Fruit fly (Drosophila melanogaster): ENCODE measurements around the gene escl.

escl gene

dm6 chr2L:12010100-12010876, 19.6 kb downstream of the escl start (continued):
- TF ChIP-seq caup (GFP tag; optimal IDR thresholded peaks at IDR 0.05; ENCODE audit: severe bottlenecking) (peak; percentile 6), gcm (GFP tag; optimal IDR thresholded peaks at IDR 0.05) (no peak), en (GFP tag; optimal IDR thresholded peaks at IDR 0.05) (no peak), CG1603 (tag; optimal IDR thresholded peaks at IDR 0.05) (peak; percentile 27), CG18599 (GFP tag; optimal IDR thresholded peaks at IDR 0.05) (peak; percentile 18), dmrt99B (tag; optimal IDR thresholded peaks at IDR 0.05) (peak; percentile 55), Nf-YC (tag; optimal IDR thresholded peaks at IDR 0.05) (peak; percentile 100), ab (GFP tag; optimal IDR thresholded peaks at IDR 0.05) (peak; percentile 84), az2 (GFP tag; optimal IDR thresholded peaks at IDR 0.05) (no peak), Hmr (GFP tag; optimal IDR thresholded peaks at IDR 0.05) (peak; percentile 84), Hr78 (GFP tag; optimal IDR thresholded peaks at IDR 0.05) (peak in 1 of 2 experiments; percentile 58), disco-r (GFP tag; optimal IDR thresholded peaks at IDR 0.05) (no peak), Lim3 (GFP tag; IDR thresholded peaks at IDR 0.05) (no peak), ap (GFP tag; IDR thresholded peaks at IDR 0.05) (no peak), CG8388 (GFP tag; optimal IDR thresholded peaks at IDR 0.05) (peak; percentile 16), CG11504 (tag; optimal IDR thresholded peaks at IDR 0.05) (peak; percentile 99), CG12155 (GFP tag; optimal IDR thresholded peaks at IDR 0.05) (peak; percentile 82), br (optimal IDR thresholded peaks at IDR 0.05) (no peak), CG3838 (GFP tag; optimal IDR thresholded peaks at IDR 0.05) (peak; percentile 98), stwl (tag; optimal IDR thresholded peaks at IDR 0.05) (peak; percentile 7), CG17186 (GFP tag; optimal IDR thresholded peaks at IDR 0.05) (no peak), HmgZ (tag; optimal IDR thresholded peaks at IDR 0.05) (peak; percentile 76), Side (GFP tag; optimal IDR thresholded peaks at IDR 0.05) (peak; percentile 56), CG9932 (GFP tag; IDR thresholded peaks at IDR 0.05) (no peak), btn (GFP tag; optimal IDR thresholded peaks at IDR 0.05) (no peak), CG8944 (GFP tag; optimal IDR thresholded peaks at IDR 0.05) (no peak), Hand (GFP tag; optimal IDR thresholded peaks at IDR 0.05) (peak; percentile 17), CG5180 (GFP tag; optimal IDR thresholded peaks at IDR 0.05) (peak; percentile 96), gsb-n (tag; optimal IDR thresholded peaks at IDR 0.05) (peak; percentile 63), kni (GFP tag; optimal IDR thresholded peaks at IDR 0.05) (peak; percentile 100), B-H2 (GFP tag; optimal IDR thresholded peaks at IDR 0.05) (peak; percentile 60), CG7372 (GFP tag; IDR thresholded peaks at IDR 0.05) (no peak), zfh2 (GFP tag; optimal IDR thresholded peaks at IDR 0.05) (no peak), CG10654 (GFP tag; optimal IDR thresholded peaks at IDR 0.05) (no peak), CG14050 (GFP tag; IDR thresholded peaks at IDR 0.05) (no peak), CG33213 (GFP tag; optimal IDR thresholded peaks at IDR 0.05) (no peak), run (tag; optimal IDR thresholded peaks at IDR 0.05) (peak; percentile 62), MTF-1 (GFP tag; optimal IDR thresholded peaks at IDR 0.05; ENCODE audit: borderline replicate concordance) (peak; percentile 58), CG10959 (GFP tag; IDR thresholded peaks at IDR 0.05) (no peak), HLHmδ (GFP tag; optimal IDR thresholded peaks at IDR 0.05) (peak; percentile 68), otp (GFP tag; IDR thresholded peaks at IDR 0.05) (no peak), onecut (GFP tag; IDR thresholded peaks at IDR 0.05) (peak; percentile 63), Stat92E (GFP tag; optimal IDR thresholded peaks at IDR 0.05) (peak in 1 of 3 experiments; percentile 13), tll (GFP tag; optimal IDR thresholded peaks at IDR 0.05) (peak in 1 of 2 experiments; percentile 37), CG8281 (tag; optimal IDR thresholded peaks at IDR 0.05) (no peak), ssp (GFP tag; IDR thresholded peaks at IDR 0.05) (no peak), twi (tag; optimal IDR thresholded peaks at IDR 0.05) (peak; percentile 86), sug (tag; optimal IDR thresholded peaks at IDR 0.05) (peak; percentile 91)

Measured in whole organism, embryonic.